Fruit fly (Drosophila melanogaster) whole organism, embryonic: Measurements from ENCODE around the gene CG43850.

Source experiments
- Atf3 ChIP-seq: fragments of 200-800 bp; sonication (Bioruptor generic); optimal IDR thresholded peaks from 3 replicates; lab custom pipeline; 2016; ENCODE audit warnings: missing biosample characterization, missing genetic modification characterization
- Bdp1 ChIP-seq: fragments of 200-800 bp; sonication (Bioruptor generic); optimal IDR thresholded peaks from 3 replicates; lab custom pipeline; 2016; ENCODE audit warnings: missing biosample characterization, missing genetic modification characterization
- CG11093 ChIP-seq: fragments of 200-800 bp; sonication (Bioruptor generic); IDR thresholded peaks from 3 replicates; pipeline ENCODE4 v1.3.6; 2022; ENCODE audit warnings: missing biosample characterization, missing genetic modification characterization
- CG11695 ChIP-seq: fragments of 200-800 bp; sonication (Bioruptor generic); IDR thresholded peaks from 3 replicates; pipeline ENCODE4 v1.3.6; 2022; ENCODE audit warnings: missing biosample characterization, missing genetic modification characterization
- CG12219 ChIP-seq: fragments of 200-800 bp; sonication (Bioruptor generic); optimal IDR thresholded peaks from 3 replicates; lab custom pipeline; 2018; ENCODE audit warnings: missing biosample characterization, mild to moderate bottlenecking, missing genetic modification characterization
- CG13424 ChIP-seq: fragments of 200-800 bp; sonication (Bioruptor generic); optimal IDR thresholded peaks from 2 replicates; lab custom pipeline; 2019; ENCODE audit warnings: missing biosample characterization, mild to moderate bottlenecking, missing genetic modification characterization, moderate library complexity
- CG1602 ChIP-seq: fragments of 200-800 bp; sonication (Bioruptor generic); optimal IDR thresholded peaks from 3 replicates; lab custom pipeline; 2016; ENCODE audit warnings: missing biosample characterization, missing genetic modification characterization
- CG1647 ChIP-seq: fragments of 200-800 bp; sonication (Bioruptor generic); optimal IDR thresholded peaks from 3 replicates; lab custom pipeline; 2016; ENCODE audit warnings: missing biosample characterization, missing genetic modification characterization
- CG17328 ChIP-seq: fragments of 200-800 bp; sonication (Bioruptor generic); IDR thresholded peaks from 2 replicates; pipeline ENCODE4 v1.3.6; 2022; ENCODE audit warnings: missing biosample characterization, missing genetic modification characterization
- CG17829 ChIP-seq: fragments of 200-800 bp; optimal IDR thresholded peaks from 2 replicates; lab custom pipeline; 2019; ENCODE audit warnings: missing biosample characterization, mild to moderate bottlenecking, missing genetic modification characterization, moderate library complexity
- CG3163 ChIP-seq: fragments of 200-800 bp; sonication (Bioruptor generic); optimal IDR thresholded peaks from 3 replicates; lab custom pipeline; 2016; ENCODE audit warnings: missing biosample characterization, missing genetic modification characterization
- CG3847 ChIP-seq: fragments of 200-800 bp; sonication (Bioruptor generic); IDR thresholded peaks from 2 replicates; pipeline ENCODE4 v1.3.6; 2022; ENCODE audit warnings: missing biosample characterization, missing genetic modification characterization
- CG4328 ChIP-seq: fragments of 200-800 bp; sonication (Bioruptor generic); optimal IDR thresholded peaks from 3 replicates; lab custom pipeline; 2017; ENCODE audit warnings: missing biosample characterization, missing genetic modification reagents, missing genetic modification characterization
- CG6765 ChIP-seq: fragments of 200-800 bp; sonication (Bioruptor generic); optimal IDR thresholded peaks from 3 replicates; lab custom pipeline; 2017; ENCODE audit warnings: missing biosample characterization, mild to moderate bottlenecking, missing genetic modification characterization
- CG7556 ChIP-seq: fragments of 200-800 bp; sonication (Bioruptor generic); optimal IDR thresholded peaks from 2 replicates; lab custom pipeline; 2017; ENCODE audit warnings: missing biosample characterization, mild to moderate bottlenecking, missing genetic modification characterization
- CG9817 ChIP-seq: fragments of 200-800 bp; sonication (Bioruptor generic); optimal IDR thresholded peaks from 2 replicates; lab custom pipeline; 2018; ENCODE audit warnings: missing biosample characterization, mild to moderate bottlenecking, missing genetic modification characterization, moderate library complexity
- CHES-1-like ChIP-seq: fragments of 200-800 bp; sonication (Bioruptor generic); optimal IDR thresholded peaks from 2 replicates; lab custom pipeline; 2016; ENCODE audit warnings: missing biosample characterization, missing genetic modification characterization
- CkIIα-i1 ChIP-seq: fragments of 200-800 bp; sonication (Bioruptor generic); IDR thresholded peaks from 2 replicates; pipeline ENCODE4 v1.3.6; 2022; ENCODE audit warnings: missing biosample characterization, missing genetic modification characterization
- E2f2 ChIP-seq: fragments of 200-800 bp; sonication (Bioruptor generic); IDR thresholded peaks from 2 replicates; pipeline ENCODE4 v1.3.6; 2022; ENCODE audit warnings: missing biosample characterization, missing genetic modification characterization
- Ets65A ChIP-seq: fragments of 200-800 bp; sonication (Bioruptor generic); peaks from one replicate; lab custom pipeline; 2016; ENCODE audit warnings: missing biosample characterization, missing genetic modification characterization
- Gug ChIP-seq: fragments of 200-800 bp; sonication (Bioruptor generic); IDR thresholded peaks from 4 replicates; pipeline ENCODE4 v1.3.6; 2022; ENCODE audit warnings: missing biosample characterization, missing genetic modification characterization
- MBD-R2 ChIP-seq: fragments of 200-800 bp; sonication (Bioruptor generic); IDR thresholded peaks from 2 replicates; pipeline ENCODE4 v1.3.6; 2022; ENCODE audit warnings: missing biosample characterization, missing genetic modification characterization
- MTF-1 ChIP-seq: fragments of 200-800 bp; sonication (Bioruptor generic); optimal IDR thresholded peaks from 2 replicates; lab custom pipeline; 2018; ENCODE audit warnings: missing biosample characterization, mild to moderate bottlenecking, missing genetic modification characterization, borderline replicate concordance
- Med ChIP-seq: fragments of 200-800 bp; sonication (Bioruptor generic); peaks from one replicate; lab custom pipeline; 2016; ENCODE audit warnings: missing biosample characterization, missing genetic modification characterization, mild to moderate bottlenecking, inconsistent platforms, moderate library complexity
- Neu2 ChIP-seq: fragments of 200-800 bp; sonication (Bioruptor generic); optimal IDR thresholded peaks from 3 replicates; lab custom pipeline; 2016; ENCODE audit warnings: missing biosample characterization, missing genetic modification characterization, borderline replicate concordance
- Pdp1 ChIP-seq, 2 experiments: fragments of 200-800 bp; sonication (Bioruptor generic); optimal IDR thresholded peaks; 3 replicates each; lab custom pipeline; 2016; ENCODE audit warnings: missing biosample characterization in 2 of 2, missing genetic modification characterization in 2 of 2, mild to moderate bottlenecking in 1 of 2, moderate library complexity in 1 of 2
- YL-1 ChIP-seq: fragments of 200-800 bp; sonication (Bioruptor generic); optimal IDR thresholded peaks from 3 replicates; lab custom pipeline; 2017; ENCODE audit warnings: missing biosample characterization, mild to moderate bottlenecking, missing genetic modification characterization
- ab ChIP-seq: fragments of 200-800 bp; sonication (Bioruptor generic); optimal IDR thresholded peaks from 2 replicates; lab custom pipeline; 2016; ENCODE audit warnings: missing biosample characterization, missing genetic modification characterization
- abd-A ChIP-seq: fragments of 200-800 bp; sonication (Bioruptor generic); optimal IDR thresholded peaks from 3 replicates; lab custom pipeline; 2019; ENCODE audit warnings: missing biosample characterization, mild to moderate bottlenecking, missing genetic modification characterization, moderate library complexity
- aop ChIP-seq: fragments of 200-800 bp; sonication (Bioruptor generic); IDR thresholded peaks from 2 replicates; pipeline ENCODE4 v1.3.6; 2022; ENCODE audit warnings: missing biosample characterization, missing genetic modification characterization
- ash1 ChIP-seq: fragments of 200-800 bp; sonication (Bioruptor generic); optimal IDR thresholded peaks from 2 replicates; lab custom pipeline; 2018; ENCODE audit warnings: missing biosample characterization, mild to moderate bottlenecking, missing genetic modification characterization
- caup ChIP-seq: fragments of 200-800 bp; sonication (Bioruptor generic); optimal IDR thresholded peaks from 3 replicates; lab custom pipeline; 2017; ENCODE audit warnings: missing biosample characterization, mild to moderate bottlenecking, missing genetic modification characterization, moderate library complexity; ENCODE audit not compliant: severe bottlenecking
- corto ChIP-seq: fragments of 200-800 bp; sonication (Bioruptor generic); optimal IDR thresholded peaks from 2 replicates; lab custom pipeline; 2016; ENCODE audit warnings: missing biosample characterization, mild to moderate bottlenecking, missing genetic modification characterization, moderate library complexity
- ems ChIP-seq: fragments of 200-800 bp; sonication (Bioruptor generic); optimal IDR thresholded peaks from 3 replicates; lab custom pipeline; 2016; ENCODE audit warnings: missing biosample characterization, missing genetic modification characterization
- exex ChIP-seq: fragments of 200-800 bp; sonication (Bioruptor generic); optimal IDR thresholded peaks from 4 replicates; lab custom pipeline; 2018; ENCODE audit warnings: missing biosample characterization, mild to moderate bottlenecking, missing genetic modification characterization, moderate library complexity
- ham ChIP-seq: fragments of 200-800 bp; sonication (Bioruptor generic); IDR thresholded peaks from 2 replicates; pipeline ENCODE4 v1.3.6; 2022; ENCODE audit warnings: missing biosample characterization, missing genetic modification characterization
- her ChIP-seq: fragments of 200-800 bp; sonication (Bioruptor generic); optimal IDR thresholded peaks from 2 replicates; lab custom pipeline; 2016; ENCODE audit warnings: missing biosample characterization, missing genetic modification characterization
- ind ChIP-seq: fragments of 200-800 bp; sonication (Bioruptor generic); optimal IDR thresholded peaks from 3 replicates; lab custom pipeline; 2016; ENCODE audit warnings: missing biosample characterization, missing genetic modification characterization
- kay ChIP-seq: fragments of 200-800 bp; sonication (Bioruptor generic); optimal IDR thresholded peaks from 2 replicates; lab custom pipeline; 2016; ENCODE audit warnings: missing biosample characterization, missing genetic modification characterization
- lbe ChIP-seq: fragments of 200-800 bp; sonication (Bioruptor generic); optimal IDR thresholded peaks from 2 replicates; lab custom pipeline; 2016; ENCODE audit warnings: missing biosample characterization, mild to moderate bottlenecking, missing genetic modification characterization
- maf-S ChIP-seq: fragments of 200-800 bp; sonication (Bioruptor generic); optimal IDR thresholded peaks from 2 replicates; lab custom pipeline; 2016; ENCODE audit warnings: missing biosample characterization, missing genetic modification characterization
- mirr ChIP-seq: fragments of 200-800 bp; sonication (Bioruptor generic); optimal IDR thresholded peaks from 3 replicates; lab custom pipeline; 2018; ENCODE audit warnings: missing biosample characterization, mild to moderate bottlenecking, missing genetic modification characterization
- nau ChIP-seq: fragments of 200-800 bp; sonication (Bioruptor generic); optimal IDR thresholded peaks from 3 replicates; lab custom pipeline; 2017; ENCODE audit warnings: missing biosample characterization, mild to moderate bottlenecking, missing genetic modification characterization, missing genetic modification reagents
- shn ChIP-seq: fragments of 200-800 bp; sonication (Bioruptor generic); optimal IDR thresholded peaks from 3 replicates; lab custom pipeline; 2016; ENCODE audit warnings: missing biosample characterization, missing genetic modification characterization
- sqz ChIP-seq: fragments of 200-800 bp; sonication (Bioruptor generic); optimal IDR thresholded peaks from 3 replicates; lab custom pipeline; 2018; ENCODE audit warnings: missing biosample characterization, mild to moderate bottlenecking, missing genetic modification characterization
- tna ChIP-seq: fragments of 200-800 bp; sonication (Bioruptor generic); IDR thresholded peaks from 2 replicates; pipeline ENCODE4 v1.3.6; 2022; ENCODE audit warnings: missing biosample characterization, missing genetic modification characterization; ENCODE audit not compliant: partially characterized antibody
- ttk ChIP-seq: fragments of 200-800 bp; sonication (Bioruptor generic); IDR thresholded peaks from 2 replicates; pipeline ENCODE4 v2.1.2; 2022; ENCODE audit warnings: missing biosample characterization, missing genetic modification characterization
- twi ChIP-seq: fragments of 200-800 bp; optimal IDR thresholded peaks from 2 replicates; lab custom pipeline; 2019; ENCODE audit warnings: missing biosample characterization, mild to moderate bottlenecking, missing genetic modification characterization, moderate library complexity
- yki ChIP-seq: fragments of >200 bp; optimal IDR thresholded peaks from 3 replicates; lab custom pipeline; 2018
- z ChIP-seq: fragments of 200-800 bp; sonication (Bioruptor generic); IDR thresholded peaks from 3 replicates; pipeline ENCODE4 v1.3.6; 2022; ENCODE audit warnings: missing biosample characterization, missing genetic modification characterization

Gene CG43850

dm6 chr2L:13376086-13376485 lies 39.1 kb upstream of the CG43850 start:
- TF ChIP-seq mirr (peak; percentile 81), kay (GFP tag; lab: Kevin White, UChicago) (no peak), her (GFP tag; lab: Kevin White, UChicago) (no peak), exex (tag; lab: Kevin White, UChicago) (peak; percentile 99), z (no peak), Pdp1 (GFP tag; optimal IDR thresholded peaks at IDR 0.05; lab: Kevin White, UChicago) (peak in 1 of 2 experiments; percentile 86), E2f2 (GFP tag; lab: Robert Waterston, UW) (no peak)

dm6 chr2L:13378488-13378964 lies 36.7 kb upstream of the CG43850 start, which contains the start of the genes CG9302 and beta'COP:
Gene CG9302, minus strand, starts transcription at chr2L:13378538.
Gene beta'COP, plus strand, starts transcription at chr2L:13378902.
- TF ChIP-seq CG4328 (GFP tag; lab: Kevin White, UChicago), result peak; percentile 66
- no peak for TF ChIP-seq yki (lab: Kevin White, UChicago)
- no peak for TF ChIP-seq CG12219 (GFP tag; lab: Kevin White, UChicago)
- no peak for TF ChIP-seq MTF-1 (GFP tag; lab: Kevin White, UChicago)
- TF ChIP-seq Ets65A, result peak; percentile 93
- TF ChIP-seq twi (tag; lab: Kevin White, UChicago), result peak; percentile 65
- TF ChIP-seq abd-A (tag; lab: Kevin White, UChicago), result no peak
- peak; percentile 73 for TF ChIP-seq YL-1 (GFP tag; lab: Kevin White, UChicago)
- TF ChIP-seq CkIIα-i1, result no peak
- peak; percentile 75 for TF ChIP-seq kay (GFP tag; lab: Kevin White, UChicago)
- no peak for TF ChIP-seq CG6765
- TF ChIP-seq CG11093 (GFP tag; lab: Robert Waterston, UW), result peak; percentile 44; the same call in 1 of the 3 replicates
- TF ChIP-seq CG3847 (GFP tag; lab: Robert Waterston, UW), result peak; percentile 72; the same call in 1 of the 2 replicates
- TF ChIP-seq CG9817, result peak; percentile 75
- TF ChIP-seq Neu2 (GFP tag; lab: Kevin White, UChicago), result no peak
- peak; percentile 48 for TF ChIP-seq caup
- TF ChIP-seq Bdp1 (GFP tag; lab: Kevin White, UChicago), result peak; percentile 69
- no peak for TF ChIP-seq CG3163
- peak; percentile 25 for TF ChIP-seq CG1647 (GFP tag; lab: Kevin White, UChicago)
- TF ChIP-seq Gug (GFP tag; lab: Robert Waterston, UW), result peak; percentile 49; the same call in 1 of the 4 replicates
- peak; percentile 78 for TF ChIP-seq CG13424 (tag; lab: Kevin White, UChicago)
- TF ChIP-seq aop (GFP tag; lab: Robert Waterston, UW), result no peak
- no peak for TF ChIP-seq sqz (GFP tag; lab: Kevin White, UChicago)
- TF ChIP-seq lbe (GFP tag; lab: Kevin White, UChicago), result peak; percentile 66
- TF ChIP-seq CG11695 (GFP tag; lab: Robert Waterston, UW), result no peak
- no peak for TF ChIP-seq ems (GFP tag; lab: Kevin White, UChicago)
- TF ChIP-seq ham, result 0 out of 2 replicates have a peak, but pooled peaks have one; percentile 12
- peak; percentile 59 for TF ChIP-seq CHES-1-like (GFP tag; lab: Kevin White, UChicago)
- no peak; the same call in 1 of the 2 replicates for TF ChIP-seq tna (GFP tag; lab: Robert Waterston, UW)
- peak; percentile 17 for TF ChIP-seq maf-S (GFP tag; lab: Kevin White, UChicago)
- TF ChIP-seq ash1 (GFP tag; lab: Kevin White, UChicago), result no peak
- TF ChIP-seq ind (GFP tag; lab: Kevin White, UChicago), result peak; percentile 73
- TF ChIP-seq nau, result no peak
- peak; percentile 70 for TF ChIP-seq CG7556
- no peak for TF ChIP-seq ttk (GFP tag; lab: Robert Waterston, UW)
- no peak for TF ChIP-seq corto (GFP tag; lab: Kevin White, UChicago)
- TF ChIP-seq MBD-R2 (GFP tag; lab: Robert Waterston, UW), result peak; percentile 66
- TF ChIP-seq Med, result peak; percentile 84
- peak; percentile 49 for TF ChIP-seq CG1602 (GFP tag; lab: Kevin White, UChicago)
- TF ChIP-seq Atf3 (GFP tag; lab: Kevin White, UChicago), result no peak
- TF ChIP-seq CG17829 (tag; lab: Kevin White, UChicago), result peak; percentile 82
- no peak for TF ChIP-seq CG17328 (GFP tag; lab: Robert Waterston, UW)
- TF ChIP-seq shn, result peak; percentile 9
- TF ChIP-seq ab (GFP tag; lab: Kevin White, UChicago), result peak; percentile 3
